Worm (Caenorhabditis elegans) whole organism, L2 larva: Measurements from ENCODE around the gene elt-1.

Experiments used
- blmp-1 ChIP-seq: sonication (generic microtip); optimal IDR thresholded peaks from 2 replicates; lab custom pipeline; 2017; ENCODE audit warnings: missing genetic modification characterization, mild to moderate bottlenecking, missing compliant biosample characterization, antibody characterized with exemption, moderate library complexity; ENCODE audit not compliant: insufficient read depth
- nhr-237 ChIP-seq: fragments of 150-350 bp; optimal IDR thresholded peaks from 2 replicates; lab custom pipeline; 2014; ENCODE audit warnings: missing biosample characterization, missing genetic modification characterization
- nhr-25 ChIP-seq: fragments of 150-350 bp; sonication (generic microtip); optimal IDR thresholded peaks from 3 replicates; lab custom pipeline; 2014; ENCODE audit warnings: missing biosample characterization, missing genetic modification characterization
- sma-3 ChIP-seq: sonication (generic microtip); optimal IDR thresholded peaks from 2 replicates; lab custom pipeline; 2016; ENCODE audit warnings: missing genetic modification reagents, missing genetic modification characterization, missing compliant biosample characterization
- snpc-4 ChIP-seq: fragments of 150-350 bp; optimal IDR thresholded peaks from 2 replicates; lab custom pipeline; 2014; ENCODE audit warnings: missing biosample characterization, missing genetic modification characterization
- zag-1 ChIP-seq: fragments of 150-350 bp; optimal IDR thresholded peaks from 2 replicates; lab custom pipeline; 2014; ENCODE audit warnings: missing biosample characterization, missing genetic modification characterization

- TF ChIP-seq blmp-1 (tag; lab: Kevin White, UChicago): no peak
- TF ChIP-seq nhr-237 (tag; lab: Kevin White, UChicago): no peak
- TF ChIP-seq zag-1 (tag; lab: Kevin White, UChicago): no peak
- TF ChIP-seq nhr-25 (tag; lab: Kevin White, UChicago): no peak
- TF ChIP-seq snpc-4 (tag; lab: Kevin White, UChicago): no peak
- no peak for TF ChIP-seq sma-3
Observed at ce11 chrIV:9624977-9625376, 10.2 kb downstream of the elt-1 start, which contains the start of gene W09C2.10.
